Worm (Caenorhabditis elegans) whole organism, young adult: ENCODE measurements around the gene C50E3.7.

Experiments used
- B0035.1 ChIP-seq: sonication (generic microtip); optimal IDR thresholded peaks from 2 replicates; lab custom pipeline; 2016; ENCODE audit warnings: missing genetic modification characterization, mild to moderate bottlenecking, missing compliant biosample characterization, missing genotype, missing genetic modification reagents
- C06A6.2 ChIP-seq: fragments of 200-800 bp; sonication (Bioruptor generic); conservative IDR thresholded peaks from 2 replicates; pipeline ENCODE4 v1.3.6; 2022; ENCODE audit warnings: missing genetic modification characterization, missing compliant biosample characterization
- D2030.7 ChIP-seq: fragments of 200-800 bp; sonication (Bioruptor generic); IDR thresholded peaks from 2 replicates; pipeline ENCODE4 v1.3.6; 2022; ENCODE audit warnings: missing genetic modification reagents, missing genetic modification characterization, missing compliant biosample characterization
- F23B12.7 ChIP-seq: sonication (generic microtip); optimal IDR thresholded peaks from 2 replicates; lab custom pipeline; 2017; ENCODE audit warnings: missing genetic modification characterization, mild to moderate bottlenecking, missing compliant biosample characterization, antibody characterized with exemption, moderate library complexity; ENCODE audit not compliant: insufficient read depth
- K12H6.12 ChIP-seq: fragments of 200-800 bp; sonication (Bioruptor generic); optimal IDR thresholded peaks from 2 replicates; lab custom pipeline; 2018; ENCODE audit warnings: mild to moderate bottlenecking, missing genetic modification characterization, missing compliant biosample characterization
- T07F8.4 ChIP-seq: sonication (generic microtip); optimal IDR thresholded peaks from 2 replicates; lab custom pipeline; 2016; ENCODE audit warnings: mild to moderate bottlenecking, missing genetic modification characterization, moderate library complexity, missing compliant biosample characterization
- Y53G8AR.9 ChIP-seq: fragments of 200-800 bp; sonication (Bioruptor generic); conservative IDR thresholded peaks from 2 replicates; pipeline ENCODE4 v1.3.6; 2022; ENCODE audit warnings: missing genetic modification reagents, missing genetic modification characterization, missing compliant biosample characterization
- athp-1 ChIP-seq: sonication (generic microtip); optimal IDR thresholded peaks from 2 replicates; lab custom pipeline; 2017; ENCODE audit warnings: mild to moderate bottlenecking, missing genetic modification characterization, missing compliant biosample characterization
- attf-5 ChIP-seq: fragments of 200-800 bp; sonication (Bioruptor generic); optimal IDR thresholded peaks from 2 replicates; lab custom pipeline; 2018; ENCODE audit warnings: mild to moderate bottlenecking, missing genetic modification characterization, missing compliant biosample characterization
- attf-6 ChIP-seq: fragments of 200-800 bp; sonication (Bioruptor generic); IDR thresholded peaks from 2 replicates; pipeline ENCODE4 v1.3.6; 2022; ENCODE audit warnings: missing genetic modification reagents, missing genetic modification characterization, missing compliant biosample characterization
- cebp-2 ChIP-seq: fragments of 200-800 bp; sonication (Bioruptor generic); IDR thresholded peaks from 2 replicates; pipeline ENCODE4 v1.3.6; 2022; ENCODE audit warnings: missing genetic modification characterization, missing compliant biosample characterization
- ceh-27 ChIP-seq: fragments of 200-800 bp; sonication (Bioruptor generic); optimal IDR thresholded peaks from 2 replicates; lab custom pipeline; 2018; ENCODE audit warnings: mild to moderate bottlenecking, missing genetic modification characterization, moderate library complexity, missing compliant biosample characterization
- ceh-58 ChIP-seq: fragments of 200-800 bp; sonication (Bioruptor generic); IDR thresholded peaks from 2 replicates; pipeline ENCODE4 v1.3.6; 2022; ENCODE audit warnings: missing genetic modification characterization, missing compliant biosample characterization
- ceh-79 ChIP-seq: sonication (generic microtip); optimal IDR thresholded peaks from 2 replicates; lab custom pipeline; 2017; ENCODE audit warnings: mild to moderate bottlenecking, missing genetic modification characterization, missing compliant biosample characterization
- ceh-91 ChIP-seq: fragments of 200-800 bp; sonication (Bioruptor generic); IDR thresholded peaks from 2 replicates; pipeline ENCODE4 v1.3.6; 2022; ENCODE audit warnings: missing genetic modification reagents, missing genetic modification characterization, missing compliant biosample characterization
- die-1 ChIP-seq: sonication (generic microtip); optimal IDR thresholded peaks from 2 replicates; lab custom pipeline; 2016; ENCODE audit warnings: missing genotype, mild to moderate bottlenecking, missing genetic modification characterization, missing compliant biosample characterization
- dox-1 ChIP-seq: fragments of 200-800 bp; sonication (Bioruptor generic); IDR thresholded peaks from 2 replicates; pipeline ENCODE4 v1.3.6; 2022; ENCODE audit warnings: missing genetic modification reagents, missing genetic modification characterization, missing compliant biosample characterization
- ets-4 ChIP-seq: fragments of 200-800 bp; sonication (Bioruptor generic); optimal IDR thresholded peaks from 2 replicates; lab custom pipeline; 2018; ENCODE audit warnings: mild to moderate bottlenecking, missing genetic modification characterization, missing compliant biosample characterization
- gei-17 ChIP-seq: fragments of 200-800 bp; sonication (Bioruptor generic); optimal IDR thresholded peaks from 2 replicates; lab custom pipeline; 2018; ENCODE audit warnings: mild to moderate bottlenecking, missing genetic modification characterization, missing compliant biosample characterization
- him-1 ChIP-seq: sonication (generic microtip); optimal IDR thresholded peaks from 2 replicates; lab custom pipeline; 2016; ENCODE audit warnings: missing genotype, missing genetic modification reagents, missing genetic modification characterization, missing compliant biosample characterization
- hmg-1.2 ChIP-seq: fragments of 200-800 bp; sonication (Bioruptor generic); IDR thresholded peaks from 2 replicates; pipeline ENCODE4 v1.3.6; 2022; ENCODE audit warnings: missing genetic modification reagents, missing genetic modification characterization, missing compliant biosample characterization
- hmg-20 ChIP-seq: fragments of 200-800 bp; sonication (Bioruptor generic); IDR thresholded peaks from 2 replicates; pipeline ENCODE4 v1.3.6; 2022; ENCODE audit warnings: missing genetic modification reagents, missing genetic modification characterization, missing compliant biosample characterization
- hrde-1 ChIP-seq: sonication (generic microtip); optimal IDR thresholded peaks from 2 replicates; lab custom pipeline; 2016; ENCODE audit warnings: missing genetic modification characterization, mild to moderate bottlenecking, missing compliant biosample characterization, moderate library complexity, missing genotype, missing genetic modification reagents, borderline replicate concordance
- lag-1 ChIP-seq: fragments of 200-800 bp; sonication (Bioruptor generic); IDR thresholded peaks from 2 replicates; pipeline ENCODE4 v1.3.6; 2022; ENCODE audit warnings: missing genetic modification reagents, missing genetic modification characterization, missing compliant biosample characterization
- lin-35 ChIP-seq, 3 experiments: fragments of 150-350 bp in 2 of 3; sonication (generic microtip) in 1 of 3; optimal IDR thresholded peaks; 2 replicates each; lab custom pipeline; 2014 to 2018; ENCODE audit warnings: missing biosample characterization in 3 of 3, missing genetic modification characterization in 3 of 3, missing genetic modification reagents in 3 of 3
- madf-6 ChIP-seq: fragments of 200-800 bp; sonication (Bioruptor generic); IDR thresholded peaks from 2 replicates; pipeline ENCODE4 v1.3.6; 2022; ENCODE audit warnings: missing genetic modification reagents, missing genetic modification characterization, missing compliant biosample characterization
- madf-8 ChIP-seq: fragments of 200-800 bp; sonication (Bioruptor generic); conservative IDR thresholded peaks from 2 replicates; pipeline ENCODE4 v1.3.6; 2022; ENCODE audit warnings: missing genetic modification reagents, missing genetic modification characterization, missing compliant biosample characterization
- nhr-120 ChIP-seq: fragments of 200-800 bp; sonication (Bioruptor generic); IDR thresholded peaks from 2 replicates; pipeline ENCODE4 v1.3.6; 2022; ENCODE audit warnings: missing genetic modification characterization, missing compliant biosample characterization
- pha-4 ChIP-seq: fragments of 150-350 bp; sonication (generic microtip); optimal IDR thresholded peaks from 2 replicates; lab custom pipeline; 2014; ENCODE audit warnings: missing biosample characterization, missing genetic modification reagents, missing genetic modification characterization
- rec-8 ChIP-seq, 2 experiments: sonication (generic microtip); optimal IDR thresholded peaks; 2 replicates each; lab custom pipeline; 2016; ENCODE audit warnings: mild to moderate bottlenecking in 2 of 2, missing genetic modification characterization in 2 of 2, missing genetic modification reagents in 2 of 2, missing genotype in 2 of 2, missing biosample characterization in 1 of 2, missing compliant biosample characterization in 1 of 2, moderate library complexity in 1 of 2
- repo-1 ChIP-seq: sonication (generic microtip); optimal IDR thresholded peaks from 2 replicates; lab custom pipeline; 2017; ENCODE audit warnings: mild to moderate bottlenecking, missing genetic modification characterization, missing compliant biosample characterization
- rpc-1 ChIP-seq, 2 experiments: fragments of 150-350 bp in 1 of 2; sonication (generic microtip) in 1 of 2; optimal IDR thresholded peaks; 2 replicates each; lab custom pipeline; 2014 to 2018; ENCODE audit warnings: missing biosample characterization in 1 of 2, missing genetic modification characterization in 1 of 2, missing genetic modification reagents in 1 of 2, missing genotype in 1 of 2
- sdz-38 ChIP-seq: sonication (generic microtip); optimal IDR thresholded peaks from 2 replicates; lab custom pipeline; 2016; ENCODE audit warnings: missing genotype, missing genetic modification characterization, missing compliant biosample characterization
- snpc-1.1 ChIP-seq: sonication (generic microtip); optimal IDR thresholded peaks from 2 replicates; lab custom pipeline; 2017; ENCODE audit warnings: missing genetic modification characterization, mild to moderate bottlenecking, missing compliant biosample characterization, antibody characterized with exemption, moderate library complexity, missing genotype, missing genetic modification reagents; ENCODE audit not compliant: insufficient read depth
- snpc-1.3 ChIP-seq: sonication (generic microtip); optimal IDR thresholded peaks from 2 replicates; lab custom pipeline; 2017; ENCODE audit warnings: missing genetic modification characterization, mild to moderate bottlenecking, missing compliant biosample characterization, antibody characterized with exemption, moderate library complexity, missing genotype, missing genetic modification reagents; ENCODE audit not compliant: insufficient read depth
- snpc-3.4 ChIP-seq: sonication (generic microtip); optimal IDR thresholded peaks from 2 replicates; lab custom pipeline; 2017; ENCODE audit warnings: missing genetic modification characterization, mild to moderate bottlenecking, missing compliant biosample characterization, antibody characterized with exemption, moderate library complexity, missing genotype, missing genetic modification reagents
- snpc-4 ChIP-seq, 5 experiments: fragments of 150-350 bp in 1 of 5; sonication (generic microtip) in 4 of 5; optimal IDR thresholded peaks; 2 replicates each; lab custom pipeline; 2014 to 2018; ENCODE audit warnings: missing genetic modification characterization in 5 of 5, missing biosample characterization in 3 of 5, antibody characterized with exemption in 2 of 5, mild to moderate bottlenecking in 2 of 5, missing compliant biosample characterization in 2 of 5, missing genotype in 2 of 5, moderate library complexity in 2 of 5, missing genetic modification reagents in 1 of 5
- tlf-1 ChIP-seq: fragments of 200-800 bp; sonication (Bioruptor generic); optimal IDR thresholded peaks from 2 replicates; lab custom pipeline; 2018; ENCODE audit warnings: mild to moderate bottlenecking, missing genetic modification characterization, missing compliant biosample characterization
- unc-62 ChIP-seq: fragments of 150-350 bp; optimal IDR thresholded peaks from 2 replicates; lab custom pipeline; 2014; ENCODE audit warnings: missing biosample characterization, missing genetic modification reagents, missing genetic modification characterization
- xnd-1 ChIP-seq: sonication (generic microtip); optimal IDR thresholded peaks from 2 replicates; lab custom pipeline; 2016; ENCODE audit warnings: missing genotype, missing genetic modification reagents, missing genetic modification characterization, missing compliant biosample characterization
- zfh-2 ChIP-seq: fragments of 200-800 bp; sonication (Bioruptor generic); conservative IDR thresholded peaks from 2 replicates; pipeline ENCODE4 v1.3.6; 2022; ENCODE audit warnings: missing genetic modification reagents, missing genetic modification characterization, missing compliant biosample characterization
- ztf-18 ChIP-seq: sonication (generic microtip); optimal IDR thresholded peaks from 2 replicates; lab custom pipeline; 2016; ENCODE audit warnings: missing genotype, mild to moderate bottlenecking, missing genetic modification characterization, missing compliant biosample characterization

C50E3.7 gene

DNA sequence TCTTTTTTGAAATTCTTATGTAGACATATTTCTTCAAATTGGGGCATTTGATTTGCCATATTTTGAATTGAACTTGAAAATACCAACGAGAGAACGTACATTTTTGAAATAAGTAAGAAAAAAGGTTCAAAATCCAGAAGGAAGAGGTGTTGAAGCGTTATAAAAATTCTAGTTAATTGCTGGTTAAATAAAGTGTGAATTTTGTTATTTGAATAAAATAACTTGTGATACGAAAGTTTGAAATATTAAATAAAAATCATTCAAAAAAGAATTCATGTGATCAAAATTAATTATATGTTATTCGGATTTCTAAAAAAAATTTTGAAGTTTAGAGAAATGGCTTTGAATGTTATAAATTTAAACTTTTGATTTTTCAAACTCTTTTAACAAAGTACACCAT is 2.0 kb upstream of the C50E3.7 start, which contains the start of gene C50E3.9:
Gene C50E3.9 (minus strand): TSS at position 101 of the 400 bp plus-strand sequence.
- TF ChIP-seq tlf-1 (no peak), hmg-1.2 (GFP tag; lab: Robert Waterston, UW) (no peak), ceh-27 (no peak), him-1 (tag; lab: Kevin White, UChicago) (no peak), ceh-79 (tag; lab: Kevin White, UChicago) (no peak), nhr-120 (GFP tag; lab: Robert Waterston, UW) (no peak), ztf-18 (no peak), K12H6.12 (tag; lab: Kevin White, UChicago) (no peak), madf-8 (no peak), lag-1 (GFP tag; lab: Robert Waterston, UW) (no peak), zfh-2 (no peak), hrde-1 (tag; lab: Kevin White, UChicago) (no peak), xnd-1 (tag; lab: Kevin White, UChicago) (no peak), B0035.1 (tag; lab: Kevin White, UChicago) (no peak), C06A6.2 (no peak)
- TF ChIP-seq, all 124 proteins: peak for 0

DNA sequence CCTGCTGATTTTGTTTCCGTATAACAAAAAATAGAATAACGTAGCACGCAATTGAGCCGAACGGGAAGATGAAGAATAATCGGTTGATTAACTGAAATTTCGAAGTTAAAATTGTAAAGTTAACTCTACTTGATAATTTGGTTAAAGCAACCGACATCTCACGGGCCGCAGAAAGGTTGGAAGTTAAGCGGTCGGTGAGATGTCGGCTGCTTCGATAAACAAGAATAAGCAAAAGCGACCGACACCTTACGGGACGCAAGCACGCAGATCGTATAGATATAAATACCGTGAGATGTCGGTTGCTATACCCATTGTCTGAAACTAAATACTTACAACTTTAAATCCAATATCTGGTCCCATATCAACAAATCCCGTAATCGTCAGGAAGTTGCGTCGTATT is 3.0 kb downstream of the C50E3.7 start:
- no peak for TF ChIP-seq ceh-58 (GFP tag; lab: Robert Waterston, UW)
- TF ChIP-seq snpc-1.1 (tag; lab: Kevin White, UChicago): peak; percentile 59
- TF ChIP-seq snpc-4 (GFP tag; optimal IDR thresholded peaks at IDR 0.05; lab: Kevin White, UChicago): no peak
- TF ChIP-seq snpc-4 (tag; optimal IDR thresholded peaks at IDR 0.05; lab: Kevin White, UChicago): peak in 2 of 4 experiments; percentile 72 to 81

DNA sequence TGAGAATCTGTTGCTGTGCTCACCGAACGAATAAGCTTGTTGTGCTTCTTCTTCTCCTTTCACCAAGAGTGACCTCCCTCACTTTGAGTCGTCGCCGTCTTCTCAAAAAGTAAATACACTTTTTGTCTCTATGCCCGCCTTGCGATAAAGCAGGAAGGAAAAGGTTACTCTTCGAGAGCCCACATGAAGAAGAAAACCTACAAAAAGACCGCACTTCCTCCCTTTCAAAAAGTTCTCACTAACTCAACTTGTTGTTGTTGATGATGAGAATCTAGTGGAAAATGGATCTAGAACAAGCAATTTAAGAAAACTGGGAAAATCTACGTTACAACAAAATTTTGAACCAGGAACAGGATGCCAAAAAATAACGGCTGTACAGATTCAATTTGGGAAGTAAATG is 7.7 kb downstream of the C50E3.7 start, which contains the start of gene C50E3.6:
Gene C50E3.6 (minus strand): TSS at position 101 of the 400 bp plus-strand sequence.
- no peak for TF ChIP-seq cebp-2 (GFP tag; lab: Robert Waterston, UW)
- no peak for TF ChIP-seq die-1
- no peak for TF ChIP-seq athp-1 (tag; lab: Kevin White, UChicago)
- TF ChIP-seq hmg-20 (GFP tag; lab: Robert Waterston, UW): no peak
- no peak for TF ChIP-seq unc-62 (GFP tag; lab: Kevin White, UChicago)
- TF ChIP-seq D2030.7: no peak
- TF ChIP-seq ets-4 (GFP tag; lab: Kevin White, UChicago): no peak
- TF ChIP-seq Y53G8AR.9 (GFP tag; lab: Robert Waterston, UW): no peak
- no peak for TF ChIP-seq T07F8.4 (tag; lab: Kevin White, UChicago)
- TF ChIP-seq attf-6 (GFP tag; lab: Robert Waterston, UW): no peak
- TF ChIP-seq nhr-120 (GFP tag; lab: Robert Waterston, UW): no peak

DNA sequence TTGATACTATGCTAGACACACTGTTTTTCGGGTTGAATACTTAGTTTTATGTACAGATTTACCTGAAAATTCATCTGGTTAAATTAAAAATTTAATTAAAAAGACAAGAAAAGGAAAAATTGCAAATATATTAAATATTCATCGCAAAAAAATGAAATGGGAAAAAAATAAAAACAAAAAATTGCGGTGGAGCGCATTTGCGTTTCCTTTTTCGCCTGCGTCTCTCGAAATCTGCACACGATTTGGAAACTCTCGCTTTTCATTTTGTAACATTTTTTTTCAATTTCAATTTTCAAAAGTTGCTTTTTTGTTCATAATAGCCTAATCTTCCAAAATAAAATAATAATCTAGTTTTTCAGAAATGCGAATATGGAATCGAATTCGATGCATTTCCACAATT is 10.5 kb downstream of the C50E3.7 start, which contains the start of the genes F19F10.11 and C50E3.5:
Gene F19F10.11 (minus strand): TSS at position 68 of the 400 bp plus-strand sequence.
Gene C50E3.5 (plus strand): TSS at position 360 of the 400 bp plus-strand sequence.
- TF ChIP-seq ztf-18 (peak; percentile 29), rpc-1 (optimal IDR thresholded peaks at IDR 0.05; lab: Kevin White, UChicago) (no peak), rpc-1 (tag; optimal IDR thresholded peaks at IDR 0.05; lab: Kevin White, UChicago) (no peak), snpc-1.1 (tag; lab: Kevin White, UChicago) (peak; percentile 12), rec-8 (tag; optimal IDR thresholded peaks at IDR 0.05; lab: Kevin White, UChicago) (no peak), dox-1 (GFP tag; lab: Robert Waterston, UW) (0 out of 2 replicates have a peak, but pooled peaks have one; percentile 27), lin-35 (GFP tag; optimal IDR thresholded peaks at IDR 0.05; lab: Kevin White, UChicago) (peak in 1 of 3 experiments; percentile 50), ceh-91 (GFP tag; lab: Robert Waterston, UW) (no peak), pha-4 (no peak), snpc-1.3 (tag; lab: Kevin White, UChicago) (peak; percentile 60), gei-17 (GFP tag; lab: Kevin White, UChicago) (no peak), xnd-1 (tag; lab: Kevin White, UChicago) (no peak), snpc-3.4 (tag; lab: Kevin White, UChicago) (peak; percentile 35), madf-6 (GFP tag; lab: Robert Waterston, UW) (peak; percentile 60), attf-5 (GFP tag; lab: Kevin White, UChicago) (peak; percentile 91), sdz-38 (tag; lab: Kevin White, UChicago) (no peak), F23B12.7 (tag; lab: Kevin White, UChicago) (peak; percentile 45), repo-1 (tag; lab: Kevin White, UChicago) (no peak), hmg-1.2 (GFP tag; lab: Robert Waterston, UW) (peak; percentile 98)
